Fruit fly (Drosophila melanogaster): ENCODE data around the gene pll.

The pll gene

DNA sequence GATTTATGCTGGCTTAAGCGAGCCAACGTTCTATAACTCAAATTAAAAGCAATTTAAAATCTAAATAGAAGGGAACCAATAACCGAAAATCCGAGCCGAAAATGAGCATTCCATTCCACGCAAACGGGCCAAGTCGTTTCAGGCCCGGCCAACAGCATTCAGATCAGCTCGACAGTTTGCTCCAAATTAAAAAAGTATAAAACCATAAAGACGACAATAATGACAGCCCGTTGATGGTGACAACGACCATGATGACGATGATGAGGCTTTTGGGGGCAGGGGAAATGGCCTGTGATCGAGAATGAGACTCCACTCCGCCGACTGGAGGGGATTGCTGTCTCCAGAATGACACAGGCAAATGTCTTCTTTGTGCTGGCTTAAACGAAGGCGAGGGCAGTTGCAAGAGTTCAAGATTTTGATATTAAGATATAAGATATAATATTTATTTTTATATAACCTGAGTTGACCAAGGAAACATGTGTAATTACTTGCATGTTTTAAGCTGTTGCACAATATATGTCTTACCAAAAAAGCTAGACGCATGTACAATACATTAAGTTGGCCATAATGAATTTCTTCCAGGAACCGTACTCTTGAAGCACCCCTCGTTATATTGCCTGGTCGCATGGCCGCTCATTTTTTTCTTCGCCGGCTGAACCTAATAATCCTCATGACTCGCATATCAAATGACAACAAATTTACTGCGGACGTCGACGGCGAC is 48.1 kb downstream of the pll start (continued):
- TF ChIP-seq CG31627 (GFP tag; optimal IDR thresholded peaks at IDR 0.05) (no peak), CG6276 (GFP tag; optimal IDR thresholded peaks at IDR 0.05) (no peak), lz (GFP tag; optimal IDR thresholded peaks at IDR 0.05) (no peak), acj6 (GFP tag; optimal IDR thresholded peaks at IDR 0.05) (peak; percentile 26), esn (GFP tag; optimal IDR thresholded peaks at IDR 0.05) (peak; percentile 20), cyc (GFP tag; optimal IDR thresholded peaks at IDR 0.05) (peak; percentile 32), svp (GFP tag) (peak; percentile 63), CG6808 (GFP tag; optimal IDR thresholded peaks at IDR 0.05) (peak; percentile 55), achi (GFP tag; optimal IDR thresholded peaks at IDR 0.05) (peak; percentile 41), fd85E (GFP tag; optimal IDR thresholded peaks at IDR 0.05) (no peak), eg (GFP tag; IDR thresholded peaks at IDR 0.05) (no peak), dsx (GFP tag; optimal IDR thresholded peaks at IDR 0.05; ENCODE audit: poor library complexity, severe bottlenecking) (peak; percentile 34), CG4318 (GFP tag; optimal IDR thresholded peaks at IDR 0.05) (no peak), CG3032 (tag; optimal IDR thresholded peaks at IDR 0.05) (peak; percentile 66), Blimp-1 (GFP tag; optimal IDR thresholded peaks at IDR 0.05) (peak; percentile 20), CG10631 (GFP tag; optimal IDR thresholded peaks at IDR 0.05) (peak; percentile 21), Eip93F (GFP tag; optimal IDR thresholded peaks at IDR 0.05) (no peak), Eip78C (GFP tag) (peak; percentile 61), CG11902 (GFP tag; optimal IDR thresholded peaks at IDR 0.05) (peak; percentile 42), CG6854 (GFP tag; optimal IDR thresholded peaks at IDR 0.05) (peak; percentile 20), CG11294 (GFP tag; IDR thresholded peaks at IDR 0.05) (no peak), CG15336 (GFP tag; IDR thresholded peaks at IDR 0.05) (no peak), Sox15 (GFP tag; optimal IDR thresholded peaks at IDR 0.05) (no peak), Ets21C (GFP tag; optimal IDR thresholded peaks at IDR 0.05) (no peak), CG16779 (tag; optimal IDR thresholded peaks at IDR 0.05) (no peak), CG11762 (GFP tag; optimal IDR thresholded peaks at IDR 0.05; ENCODE audit: insufficient read depth) (peak; percentile 23), Lpt (GFP tag; optimal IDR thresholded peaks at IDR 0.05) (no peak)

DNA sequence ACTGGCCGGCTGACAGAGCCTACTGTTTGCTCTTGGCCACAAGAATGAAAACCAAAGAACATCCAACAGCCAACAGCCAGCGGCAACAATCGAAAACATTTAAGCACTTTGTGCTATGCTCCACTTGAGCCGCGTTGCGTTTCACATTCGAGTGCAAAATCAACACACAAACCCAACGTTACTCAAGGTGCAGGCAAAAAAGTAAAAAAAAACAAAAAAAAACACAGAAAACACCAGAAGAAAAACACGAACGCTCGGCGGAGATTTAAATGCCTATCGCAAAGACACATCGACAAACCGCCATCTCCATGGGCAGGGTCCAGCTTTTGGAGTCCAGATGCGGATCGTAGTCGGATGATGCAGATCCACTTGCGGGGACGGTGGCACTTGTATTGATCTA is 49.1 kb downstream of the pll start:
- TF ChIP-seq ss (GFP tag; optimal IDR thresholded peaks at IDR 0.05) (peak in 1 of 2 experiments; percentile 60), dsx (GFP tag; optimal IDR thresholded peaks at IDR 0.05; ENCODE audit: poor library complexity, severe bottlenecking) (no peak), salr (GFP tag; optimal IDR thresholded peaks at IDR 0.05) (no peak), Eip78C (GFP tag) (peak; percentile 60)

DNA sequence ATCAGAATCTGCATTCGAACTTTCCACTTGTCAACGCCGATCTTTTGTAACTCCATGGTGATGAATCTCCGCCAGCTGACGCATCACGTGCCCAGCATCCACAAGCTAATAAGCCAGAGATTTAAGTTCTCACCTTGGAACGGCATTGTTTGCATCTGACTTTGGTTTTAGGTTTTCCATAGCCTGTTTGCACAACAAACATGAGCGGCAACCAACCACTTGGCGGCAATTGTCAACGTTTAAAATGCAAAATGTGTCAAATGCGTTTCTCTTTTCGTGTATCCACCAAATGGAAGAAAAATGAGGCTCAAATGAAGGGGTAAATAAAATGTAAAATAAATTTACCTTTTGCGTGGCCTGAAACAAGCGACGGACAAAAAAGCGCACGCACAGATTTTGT is 50.7 kb downstream of the pll start:
- TF ChIP-seq CG11294 (GFP tag; IDR thresholded peaks at IDR 0.05) = no peak
- peak; percentile 34 for TF ChIP-seq fkh (GFP tag; optimal IDR thresholded peaks at IDR 0.05)
- no peak for TF ChIP-seq CG11902 (GFP tag; optimal IDR thresholded peaks at IDR 0.05)

DNA sequence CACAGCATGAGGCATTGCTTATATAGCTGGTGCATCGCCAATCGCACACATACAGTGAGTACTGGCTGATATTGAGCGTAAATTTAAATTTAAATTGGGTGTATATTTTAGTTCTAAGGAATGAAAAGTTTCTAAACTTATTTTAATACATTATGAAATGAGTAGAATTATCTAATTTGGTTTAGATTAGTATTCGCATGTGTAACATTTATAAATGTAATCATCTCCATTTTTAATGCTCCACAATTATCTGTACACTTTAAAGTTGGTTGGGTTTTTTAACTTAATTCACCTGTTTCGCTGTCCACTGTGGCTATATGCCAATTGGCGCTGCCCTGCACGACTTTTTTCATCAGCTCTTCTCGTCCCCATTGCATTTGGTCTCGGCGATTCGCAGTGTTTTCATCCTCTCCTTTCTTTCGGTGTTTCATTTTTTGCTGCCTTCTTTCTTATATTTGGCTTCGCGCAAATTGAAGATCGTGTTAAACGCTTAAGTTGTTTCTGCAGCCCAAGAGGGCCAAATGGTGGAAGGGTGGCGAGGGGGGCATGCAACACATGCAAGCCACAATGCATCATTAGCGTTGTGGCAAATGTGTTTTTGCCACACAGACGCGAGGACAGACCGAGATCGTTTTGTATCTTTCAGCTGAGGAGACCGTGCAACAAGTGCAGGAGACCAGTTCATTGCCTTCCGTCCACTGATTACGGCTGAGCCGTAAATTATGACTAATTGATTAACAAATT is 51.3 kb downstream of the pll start:
- TF ChIP-seq CG6163 (GFP tag; IDR thresholded peaks at IDR 0.05) (peak; percentile 62; the same call in 2 of the 3 replicates), Sox102F (GFP tag; optimal IDR thresholded peaks at IDR 0.05) (peak; percentile 5), Gug (GFP tag; IDR thresholded peaks at IDR 0.05) (no peak), CG31627 (GFP tag; optimal IDR thresholded peaks at IDR 0.05) (peak; percentile 33), topi (GFP tag; optimal IDR thresholded peaks at IDR 0.05) (peak; percentile 48), fd59A (GFP tag; optimal IDR thresholded peaks at IDR 0.05) (peak; percentile 79), dac (GFP tag; optimal IDR thresholded peaks at IDR 0.05) (no peak), CG9139 (GFP tag; optimal IDR thresholded peaks at IDR 0.05) (peak; percentile 64), fd85E (GFP tag; optimal IDR thresholded peaks at IDR 0.05) (peak; percentile 37), CG3032 (tag; optimal IDR thresholded peaks at IDR 0.05) (peak; percentile 90), vri (GFP tag; optimal IDR thresholded peaks at IDR 0.05) (peak; percentile 44), CG6792 (GFP tag; optimal IDR thresholded peaks at IDR 0.05) (peak; percentile 65), Smox (GFP tag; optimal IDR thresholded peaks at IDR 0.05) (peak; percentile 63), Hr4 (GFP tag; optimal IDR thresholded peaks at IDR 0.05) (peak; percentile 15), CG4318 (GFP tag; optimal IDR thresholded peaks at IDR 0.05) (peak; percentile 11), lz (GFP tag; optimal IDR thresholded peaks at IDR 0.05) (peak; percentile 55), CG7368 (GFP tag; optimal IDR thresholded peaks at IDR 0.05) (peak; percentile 28), OdsH (GFP tag; optimal IDR thresholded peaks at IDR 0.05) (peak; percentile 73), svp (GFP tag) (peak; percentile 81), Met (GFP tag; optimal IDR thresholded peaks at IDR 0.05) (peak; percentile 82)

Measured in whole organism, prepupa.